Fruit fly (Drosophila melanogaster): ENCODE measurements around the gene CG14384.

CG14384 gene

dm6 chr3R:12960929-12961855, 6.3 kb downstream of the CG14384 start, which contains the start of gene Spc25 (continued):
- TF ChIP-seq CG15601 (tag; optimal IDR thresholded peaks at IDR 0.05): no peak
- TF ChIP-seq Scr (GFP tag; IDR thresholded peaks at IDR 0.05; ENCODE audit: partially characterized antibody): peak; percentile 94
- TF ChIP-seq Atf-2 (GFP tag; optimal IDR thresholded peaks at IDR 0.05): peak; percentile 46
- TF ChIP-seq BEAF-32 (GFP tag; optimal IDR thresholded peaks at IDR 0.05): peak; percentile 91
- no peak for TF ChIP-seq E2f1 (GFP tag; IDR thresholded peaks at IDR 0.05)
- peak; percentile 40 for TF ChIP-seq emc (GFP tag; optimal IDR thresholded peaks at IDR 0.05)
- peak; percentile 58 for TF ChIP-seq Atf6 (GFP tag; IDR thresholded peaks at IDR 0.05)
- TF ChIP-seq CG14667 (GFP tag; IDR thresholded peaks at IDR 0.05): 0 out of 2 replicates have a peak, but pooled peaks have one; percentile 4
- peak; percentile 49 for TF ChIP-seq gem (tag; optimal IDR thresholded peaks at IDR 0.05)
- no peak for TF ChIP-seq Hmx (GFP tag; optimal IDR thresholded peaks at IDR 0.05)
- TF ChIP-seq Xbp1 (GFP tag; optimal IDR thresholded peaks at IDR 0.05): peak; percentile 68
- peak; percentile 54 for TF ChIP-seq nmo (GFP tag; optimal IDR thresholded peaks at IDR 0.05)
- peak; percentile 86 for TF ChIP-seq mld (GFP tag; IDR thresholded peaks at IDR 0.05; ENCODE audit: partially characterized antibody)
- no peak; the same call in 1 of the 2 replicates for TF ChIP-seq Xrp1 (GFP tag; IDR thresholded peaks at IDR 0.05)
- no peak for TF ChIP-seq yki (optimal IDR thresholded peaks at IDR 0.05)
- no peak for TF ChIP-seq sens-2 (GFP tag; IDR thresholded peaks at IDR 0.05)
- TF ChIP-seq CG31365 (tag; optimal IDR thresholded peaks at IDR 0.05): no peak
- no peak for TF ChIP-seq schlank (tag; optimal IDR thresholded peaks at IDR 0.05)
- TF ChIP-seq unpg (GFP tag; optimal IDR thresholded peaks at IDR 0.05): peak; percentile 60
- no peak for TF ChIP-seq danr (GFP tag; IDR thresholded peaks at IDR 0.05)
- no peak for TF ChIP-seq Fer1 (GFP tag; optimal IDR thresholded peaks at IDR 0.05)
- TF ChIP-seq twi (tag; optimal IDR thresholded peaks at IDR 0.05): no peak
- TF ChIP-seq dm (GFP tag; optimal IDR thresholded peaks at IDR 0.05): peak; percentile 43
- TF ChIP-seq p53 (GFP tag; optimal IDR thresholded peaks at IDR 0.05): peak; percentile 34
- TF ChIP-seq zen2 (GFP tag; IDR thresholded peaks at IDR 0.05; ENCODE audit: partially characterized antibody): peak; percentile 87
- peak; percentile 50 for TF ChIP-seq slp2 (GFP tag; optimal IDR thresholded peaks at IDR 0.05)
- peak; percentile 65 for TF ChIP-seq CHES-1-like (GFP tag; optimal IDR thresholded peaks at IDR 0.05)
- TF ChIP-seq Camta (GFP tag; optimal IDR thresholded peaks at IDR 0.05): peak; percentile 42
- no peak for TF ChIP-seq Ada2b (GFP tag; IDR thresholded peaks at IDR 0.05)
- peak; percentile 57 for TF ChIP-seq maf-S (GFP tag; optimal IDR thresholded peaks at IDR 0.05)
- TF ChIP-seq HLH54F (GFP tag; optimal IDR thresholded peaks at IDR 0.05): peak; percentile 76
- no peak for TF ChIP-seq CG16815 (GFP tag; optimal IDR thresholded peaks at IDR 0.05)
- TF ChIP-seq CG17568 (GFP tag; optimal IDR thresholded peaks at IDR 0.05): no peak
- no peak for TF ChIP-seq ac (GFP tag; optimal IDR thresholded peaks at IDR 0.05)
- peak in 1 of 2 experiments; percentile 2 for TF ChIP-seq bsh (GFP tag; optimal IDR thresholded peaks at IDR 0.05)
- TF ChIP-seq CG12744 (GFP tag; optimal IDR thresholded peaks at IDR 0.05): peak; percentile 24
- TF ChIP-seq CG31388 (GFP tag; optimal IDR thresholded peaks at IDR 0.05): no peak
- TF ChIP-seq CG14710 (tag; optimal IDR thresholded peaks at IDR 0.05): peak; percentile 58
- no peak for TF ChIP-seq CG10321 (GFP tag; IDR thresholded peaks at IDR 0.05)
- peak; percentile 47 for TF ChIP-seq CG12155 (GFP tag; optimal IDR thresholded peaks at IDR 0.05)
- TF ChIP-seq hkb (optimal IDR thresholded peaks at IDR 0.05): peak; percentile 75
- TF ChIP-seq hkb (GFP tag; IDR thresholded peaks at IDR 0.05): no peak
- TF ChIP-seq Mes4 (GFP tag; optimal IDR thresholded peaks at IDR 0.05): peak; percentile 55
- no peak for TF ChIP-seq fd96Cb (tag; optimal IDR thresholded peaks at IDR 0.05)
- no peak for TF ChIP-seq Sox100B (GFP tag; optimal IDR thresholded peaks at IDR 0.05)
- TF ChIP-seq MBD-R2 (GFP tag; IDR thresholded peaks at IDR 0.05): peak; percentile 90
- peak; percentile 79 for TF ChIP-seq ERR (GFP tag; optimal IDR thresholded peaks at IDR 0.05)
- peak; percentile 50 for TF ChIP-seq CG12071 (GFP tag; optimal IDR thresholded peaks at IDR 0.05)
- TF ChIP-seq inv (GFP tag; IDR thresholded peaks at IDR 0.05; ENCODE audit: partially characterized antibody): peak; percentile 89

All from whole organism, embryonic.